Worm (Caenorhabditis elegans): ENCODE measurements around the gene C44H9.6.

- no peak for TF ChIP-seq mep-1 (tag; optimal IDR thresholded peaks at IDR 0.05)
- no peak for TF ChIP-seq elt-1 (tag; optimal IDR thresholded peaks at IDR 0.05; ENCODE audit: borderline replicate concordance, insufficient read depth)
- TF ChIP-seq ces-1 (GFP tag; optimal IDR thresholded peaks at IDR 0.05): no peak
- TF ChIP-seq nhr-28 (tag; optimal IDR thresholded peaks at IDR 0.05): no peak
- TF ChIP-seq nhr-12 (tag; optimal IDR thresholded peaks at IDR 0.05): no peak
- no peak for TF ChIP-seq snpc-4 (tag; optimal IDR thresholded peaks at IDR 0.05)
Measured at ce11 chrV:12879349-12879748, 34.2 kb upstream of the C44H9.6 start.

All from whole organism, mixed stage, embryonic.